Fruit fly (Drosophila melanogaster): ENCODE measurements around the gene Taf4.
A peak's percentile ranks its signal among the peaks of the same experiment; 100 is the strongest.

Taf4 gene

dm6 chr3L:16128973-16129745 is 16.1 kb downstream of the Taf4 start, which contains the start of gene SsRbeta (continued):
- TF ChIP-seq Side (GFP tag; optimal IDR thresholded peaks at IDR 0.05) (no peak), CG11723 (GFP tag; optimal IDR thresholded peaks at IDR 0.05) (no peak), CG7786 (GFP tag; optimal IDR thresholded peaks at IDR 0.05) (no peak), CG12769 (tag; optimal IDR thresholded peaks at IDR 0.05) (peak; percentile 44), CG8359 (GFP tag; optimal IDR thresholded peaks at IDR 0.05; ENCODE audit: borderline replicate concordance) (no peak), Doc3 (GFP tag; IDR thresholded peaks at IDR 0.05; ENCODE audit: partially characterized antibody) (peak; percentile 69; the same call in 2 of the 3 replicates), nau (GFP tag; optimal IDR thresholded peaks at IDR 0.05) (no peak), Gug (GFP tag; IDR thresholded peaks at IDR 0.05) (peak; percentile 71), stwl (tag; optimal IDR thresholded peaks at IDR 0.05) (peak; percentile 61), CG1024 (GFP tag; IDR thresholded peaks at IDR 0.05) (peak; percentile 61; the same call in 1 of the 2 replicates), CG5245 (GFP tag; optimal IDR thresholded peaks at IDR 0.05) (no peak), CG13624 (GFP tag; optimal IDR thresholded peaks at IDR 0.05) (peak; percentile 43), CG13894 (tag; optimal IDR thresholded peaks at IDR 0.05) (no peak), emc (GFP tag; optimal IDR thresholded peaks at IDR 0.05) (no peak), Dip2 (GFP tag; IDR thresholded peaks at IDR 0.05) (no peak), Hey (tag; optimal IDR thresholded peaks at IDR 0.05) (no peak), HLH4C (GFP tag; IDR thresholded peaks at IDR 0.05; ENCODE audit: partially characterized antibody) (peak; percentile 52; the same call in 2 of the 3 replicates), CG16779 (GFP tag; IDR thresholded peaks at IDR 0.05) (peak; percentile 46; the same call in 1 of the 2 replicates), psq (GFP tag; optimal IDR thresholded peaks at IDR 0.05) (no peak), Blimp-1 (GFP tag; optimal IDR thresholded peaks at IDR 0.05) (peak; percentile 49), CG31365 (tag; optimal IDR thresholded peaks at IDR 0.05) (no peak), slbo (GFP tag; IDR thresholded peaks at IDR 0.05) (peak; percentile 82), CG7928 (GFP tag; optimal IDR thresholded peaks at IDR 0.05) (peak; percentile 95), gro (GFP tag; optimal IDR thresholded peaks at IDR 0.05) (peak; percentile 43), Elba2 (GFP tag; optimal IDR thresholded peaks at IDR 0.05) (no peak), CG2120 (GFP tag; optimal IDR thresholded peaks at IDR 0.05) (no peak), ems (GFP tag; optimal IDR thresholded peaks at IDR 0.05) (no peak), CG17186 (GFP tag; optimal IDR thresholded peaks at IDR 0.05) (peak; percentile 49), Lim3 (GFP tag; IDR thresholded peaks at IDR 0.05) (no peak), lbe (GFP tag; optimal IDR thresholded peaks at IDR 0.05) (no peak), CkIIα-i1 (GFP tag; IDR thresholded peaks at IDR 0.05) (no peak), luna (GFP tag; optimal IDR thresholded peaks at IDR 0.05) (no peak), CG11398 (GFP tag; optimal IDR thresholded peaks at IDR 0.05) (no peak), Neu2 (GFP tag; optimal IDR thresholded peaks at IDR 0.05; ENCODE audit: borderline replicate concordance) (no peak), zfh2 (GFP tag; optimal IDR thresholded peaks at IDR 0.05) (no peak), slp2 (GFP tag; optimal IDR thresholded peaks at IDR 0.05) (no peak), Six4 (GFP tag; optimal IDR thresholded peaks at IDR 0.05) (no peak), Eip74EF (GFP tag; optimal IDR thresholded peaks at IDR 0.05) (no peak), disco-r (GFP tag; optimal IDR thresholded peaks at IDR 0.05) (no peak), CG15696 (tag; optimal IDR thresholded peaks at IDR 0.05) (peak; percentile 48), z (GFP tag; IDR thresholded peaks at IDR 0.05) (no peak), tgo (GFP tag; IDR thresholded peaks at IDR 0.05) (peak; percentile 49), peb (GFP tag; IDR thresholded peaks at IDR 0.05) (peak; percentile 19; the same call in 1 of the 2 replicates), CG5180 (GFP tag; optimal IDR thresholded peaks at IDR 0.05) (peak; percentile 13), Sry-β (GFP tag; optimal IDR thresholded peaks at IDR 0.05) (peak; percentile 61), CG9437 (GFP tag; optimal IDR thresholded peaks at IDR 0.05) (no peak), Ssrp (tag; optimal IDR thresholded peaks at IDR 0.05) (peak; percentile 38), CG16815 (GFP tag; optimal IDR thresholded peaks at IDR 0.05) (no peak), crol (GFP tag; IDR thresholded peaks at IDR 0.05) (no peak)

Data from whole organism, embryonic.